Worm (Caenorhabditis elegans): Measurements from ENCODE around the gene tatn-1.

DNA sequence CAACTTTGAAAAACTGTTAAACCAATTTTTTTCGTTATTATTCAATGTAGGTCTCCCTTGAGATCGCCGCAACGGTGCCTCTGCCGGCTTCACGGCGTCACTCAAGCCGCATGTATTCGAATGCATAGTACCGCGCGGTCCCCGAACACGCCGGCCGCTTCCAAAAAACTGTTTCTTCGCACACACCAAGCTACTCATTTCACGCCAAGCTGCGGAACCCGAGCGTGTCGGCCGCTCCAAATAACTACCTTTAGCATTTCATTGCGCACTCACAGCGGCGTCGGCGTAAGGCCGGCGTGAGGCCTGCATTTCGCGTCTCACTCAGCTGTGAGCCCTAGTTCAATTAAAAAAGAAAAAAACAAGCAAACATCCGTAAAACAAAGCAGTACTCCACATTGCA is 34.2 kb upstream of the tatn-1 start:
- TF ChIP-seq nhr-237 (tag; optimal IDR thresholded peaks at IDR 0.05) (no peak), mep-1 (tag; optimal IDR thresholded peaks at IDR 0.05) (no peak), nhr-20 (tag; optimal IDR thresholded peaks at IDR 0.05) (no peak), blmp-1 (tag; optimal IDR thresholded peaks at IDR 0.05) (no peak), elt-2 (tag; optimal IDR thresholded peaks at IDR 0.05) (no peak), grh-1 (GFP tag; IDR thresholded peaks at IDR 0.05) (no peak), ama-1 (optimal IDR thresholded peaks at IDR 0.05) (no peak), aly-2 (tag; optimal IDR thresholded peaks at IDR 0.05) (no peak), lir-3 (tag; optimal IDR thresholded peaks at IDR 0.05; ENCODE audit: poor library complexity) (no peak), F16B12.6 (tag; optimal IDR thresholded peaks at IDR 0.05) (no peak), lsy-2 (tag; optimal IDR thresholded peaks at IDR 0.05) (no peak), sox-4 (tag; optimal IDR thresholded peaks at IDR 0.05) (no peak)

Measured in whole organism, L1 larva.